Worm (Caenorhabditis elegans) whole organism, young adult: Measurements from ENCODE around the gene T26A8.3.

ENCODE experiments used
- B0019.2 ChIP-seq: fragments of 200-800 bp; sonication (Bioruptor generic); conservative IDR thresholded peaks from 2 replicates; pipeline ENCODE4 v1.3.6; 2022; ENCODE audit warnings: missing genetic modification reagents, missing genetic modification characterization, missing compliant biosample characterization
- D2030.7 ChIP-seq: fragments of 200-800 bp; sonication (Bioruptor generic); IDR thresholded peaks from 2 replicates; pipeline ENCODE4 v1.3.6; 2022; ENCODE audit warnings: missing genetic modification reagents, missing genetic modification characterization, missing compliant biosample characterization
- F10E7.11 ChIP-seq: sonication (generic microtip); optimal IDR thresholded peaks from 2 replicates; lab custom pipeline; 2017; ENCODE audit warnings: mild to moderate bottlenecking, missing genetic modification characterization, moderate library complexity, missing compliant biosample characterization
- F37B4.10 ChIP-seq: fragments of 200-800 bp; sonication (Bioruptor generic); IDR thresholded peaks from 2 replicates; pipeline ENCODE4 v1.3.6; 2022; ENCODE audit warnings: missing genetic modification characterization, missing compliant biosample characterization
- F39B2.1 ChIP-seq: fragments of 200-800 bp; sonication (Bioruptor generic); IDR thresholded peaks from 2 replicates; pipeline ENCODE4 v1.3.6; 2022; ENCODE audit warnings: missing genetic modification reagents, missing genetic modification characterization, missing compliant biosample characterization
- F52B5.7 ChIP-seq: sonication (generic microtip); optimal IDR thresholded peaks from 2 replicates; lab custom pipeline; 2016; ENCODE audit warnings: mild to moderate bottlenecking, missing genetic modification characterization, missing compliant biosample characterization
- K12H6.12 ChIP-seq: fragments of 200-800 bp; sonication (Bioruptor generic); optimal IDR thresholded peaks from 2 replicates; lab custom pipeline; 2018; ENCODE audit warnings: mild to moderate bottlenecking, missing genetic modification characterization, missing compliant biosample characterization
- T07F8.4 ChIP-seq: sonication (generic microtip); optimal IDR thresholded peaks from 2 replicates; lab custom pipeline; 2016; ENCODE audit warnings: mild to moderate bottlenecking, missing genetic modification characterization, moderate library complexity, missing compliant biosample characterization
- akir-1 ChIP-seq: fragments of 200-800 bp; sonication (Bioruptor generic); optimal IDR thresholded peaks from 2 replicates; lab custom pipeline; 2018; ENCODE audit warnings: mild to moderate bottlenecking, missing genetic modification characterization, moderate library complexity, missing compliant biosample characterization
- ama-1 ChIP-seq, 3 experiments: fragments of 150-350 bp in 1 of 3; sonication (generic microtip) in 2 of 3; optimal IDR thresholded peaks; 2 replicates each; lab custom pipeline; 2014 to 2018; ENCODE audit warnings: missing biosample characterization in 2 of 3, missing genetic modification characterization in 2 of 3, missing genetic modification reagents in 2 of 3
- aptf-3 ChIP-seq: fragments of 200-800 bp; sonication (Bioruptor generic); IDR thresholded peaks from 2 replicates; pipeline ENCODE4 v1.3.6; 2022; ENCODE audit warnings: missing genetic modification characterization, missing compliant biosample characterization
- athp-1 ChIP-seq: sonication (generic microtip); optimal IDR thresholded peaks from 2 replicates; lab custom pipeline; 2017; ENCODE audit warnings: mild to moderate bottlenecking, missing genetic modification characterization, missing compliant biosample characterization
- attf-3 ChIP-seq: fragments of 200-800 bp; sonication (Bioruptor generic); conservative IDR thresholded peaks from 2 replicates; pipeline ENCODE4 v1.3.6; 2022; ENCODE audit warnings: missing genetic modification reagents, missing genetic modification characterization, missing compliant biosample characterization
- attf-5 ChIP-seq: fragments of 200-800 bp; sonication (Bioruptor generic); optimal IDR thresholded peaks from 2 replicates; lab custom pipeline; 2018; ENCODE audit warnings: mild to moderate bottlenecking, missing genetic modification characterization, missing compliant biosample characterization
- bed-1 ChIP-seq: fragments of 200-800 bp; sonication (Bioruptor generic); IDR thresholded peaks from 2 replicates; pipeline ENCODE4 v1.3.6; 2022; ENCODE audit warnings: missing genetic modification reagents, missing genetic modification characterization, missing compliant biosample characterization
- ccch-3 ChIP-seq: fragments of 200-800 bp; sonication (Bioruptor generic); optimal IDR thresholded peaks from 2 replicates; lab custom pipeline; 2018; ENCODE audit warnings: mild to moderate bottlenecking, missing genetic modification characterization, missing compliant biosample characterization
- ceh-79 ChIP-seq: sonication (generic microtip); optimal IDR thresholded peaks from 2 replicates; lab custom pipeline; 2017; ENCODE audit warnings: mild to moderate bottlenecking, missing genetic modification characterization, missing compliant biosample characterization
- ekl-4 ChIP-seq: fragments of 200-800 bp; sonication (Bioruptor generic); IDR thresholded peaks from 2 replicates; pipeline ENCODE4 v1.3.6; 2022; ENCODE audit warnings: missing genetic modification reagents, missing genetic modification characterization, missing compliant biosample characterization
- ets-4 ChIP-seq: fragments of 200-800 bp; sonication (Bioruptor generic); optimal IDR thresholded peaks from 2 replicates; lab custom pipeline; 2018; ENCODE audit warnings: mild to moderate bottlenecking, missing genetic modification characterization, missing compliant biosample characterization
- hlh-12 ChIP-seq: sonication (generic microtip); optimal IDR thresholded peaks from 2 replicates; lab custom pipeline; 2016; ENCODE audit warnings: missing genetic modification characterization, missing compliant biosample characterization
- hlh-26 ChIP-seq: fragments of 200-800 bp; sonication (Bioruptor generic); conservative IDR thresholded peaks from 2 replicates; pipeline ENCODE4 v1.3.6; 2022; ENCODE audit warnings: missing genetic modification reagents, missing genetic modification characterization, missing compliant biosample characterization
- hmg-20 ChIP-seq: fragments of 200-800 bp; sonication (Bioruptor generic); IDR thresholded peaks from 2 replicates; pipeline ENCODE4 v1.3.6; 2022; ENCODE audit warnings: missing genetic modification reagents, missing genetic modification characterization, missing compliant biosample characterization
- hsf-1 ChIP-seq: fragments of 200-800 bp; sonication (Bioruptor generic); IDR thresholded peaks from 2 replicates; pipeline ENCODE4 v1.3.6; 2022; ENCODE audit warnings: missing genetic modification reagents, missing genetic modification characterization, missing compliant biosample characterization
- let-526 ChIP-seq: fragments of 200-800 bp; sonication (Bioruptor generic); IDR thresholded peaks from 2 replicates; pipeline ENCODE4 v1.3.6; 2022; ENCODE audit warnings: missing genetic modification reagents, missing genetic modification characterization, missing compliant biosample characterization
- lsy-27 ChIP-seq: sonication (generic microtip); optimal IDR thresholded peaks from 2 replicates; lab custom pipeline; 2017; ENCODE audit warnings: missing genetic modification characterization, mild to moderate bottlenecking, missing compliant biosample characterization, antibody characterized with exemption, missing genotype, borderline replicate concordance; ENCODE audit not compliant: insufficient read depth
- madf-6 ChIP-seq: fragments of 200-800 bp; sonication (Bioruptor generic); IDR thresholded peaks from 2 replicates; pipeline ENCODE4 v1.3.6; 2022; ENCODE audit warnings: missing genetic modification reagents, missing genetic modification characterization, missing compliant biosample characterization
- madf-8 ChIP-seq: fragments of 200-800 bp; sonication (Bioruptor generic); conservative IDR thresholded peaks from 2 replicates; pipeline ENCODE4 v1.3.6; 2022; ENCODE audit warnings: missing genetic modification reagents, missing genetic modification characterization, missing compliant biosample characterization
- mcd-1 ChIP-seq: fragments of 200-800 bp; sonication (Bioruptor generic); IDR thresholded peaks from 2 replicates; pipeline ENCODE4 v1.3.6; 2022; ENCODE audit warnings: missing genetic modification reagents, missing genetic modification characterization, missing compliant biosample characterization
- mel-28 ChIP-seq: sonication (generic microtip); optimal IDR thresholded peaks from 2 replicates; lab custom pipeline; 2016; ENCODE audit warnings: borderline replicate concordance, mild to moderate bottlenecking, missing genetic modification characterization, missing compliant biosample characterization
- mes-4 ChIP-seq: sonication (generic microtip); optimal IDR thresholded peaks from 2 replicates; lab custom pipeline; 2016; ENCODE audit warnings: missing genotype, missing genetic modification characterization, missing compliant biosample characterization
- nfyb-1 ChIP-seq: fragments of 200-800 bp; sonication (Bioruptor generic); IDR thresholded peaks from 2 replicates; pipeline ENCODE4 v1.3.6; 2022; ENCODE audit warnings: missing genetic modification reagents, missing genetic modification characterization, missing compliant biosample characterization
- nhr-27 ChIP-seq: fragments of 200-800 bp; sonication (Bioruptor generic); optimal IDR thresholded peaks from 2 replicates; lab custom pipeline; 2018; ENCODE audit warnings: mild to moderate bottlenecking, missing genetic modification characterization, moderate library complexity, missing compliant biosample characterization
- pha-4 ChIP-seq: fragments of 150-350 bp; sonication (generic microtip); optimal IDR thresholded peaks from 2 replicates; lab custom pipeline; 2014; ENCODE audit warnings: missing biosample characterization, missing genetic modification reagents, missing genetic modification characterization
- rec-8 ChIP-seq, 2 experiments: sonication (generic microtip); optimal IDR thresholded peaks; 2 replicates each; lab custom pipeline; 2016; ENCODE audit warnings: mild to moderate bottlenecking in 2 of 2, missing genetic modification characterization in 2 of 2, missing genetic modification reagents in 2 of 2, missing genotype in 2 of 2, missing biosample characterization in 1 of 2, missing compliant biosample characterization in 1 of 2, moderate library complexity in 1 of 2
- sdz-38 ChIP-seq: sonication (generic microtip); optimal IDR thresholded peaks from 2 replicates; lab custom pipeline; 2016; ENCODE audit warnings: missing genotype, missing genetic modification characterization, missing compliant biosample characterization
- sea-2 ChIP-seq: fragments of 200-800 bp; sonication (Bioruptor generic); IDR thresholded peaks from 2 replicates; pipeline ENCODE4 v1.3.6; 2022; ENCODE audit warnings: missing genetic modification characterization, missing compliant biosample characterization
- snpc-1.1 ChIP-seq: sonication (generic microtip); optimal IDR thresholded peaks from 2 replicates; lab custom pipeline; 2017; ENCODE audit warnings: missing genetic modification characterization, mild to moderate bottlenecking, missing compliant biosample characterization, antibody characterized with exemption, moderate library complexity, missing genotype, missing genetic modification reagents; ENCODE audit not compliant: insufficient read depth
- snpc-4 ChIP-seq, 5 experiments: fragments of 150-350 bp in 1 of 5; sonication (generic microtip) in 4 of 5; optimal IDR thresholded peaks; 2 replicates each; lab custom pipeline; 2014 to 2018; ENCODE audit warnings: missing genetic modification characterization in 5 of 5, missing biosample characterization in 3 of 5, antibody characterized with exemption in 2 of 5, mild to moderate bottlenecking in 2 of 5, missing compliant biosample characterization in 2 of 5, missing genotype in 2 of 5, moderate library complexity in 2 of 5, missing genetic modification reagents in 1 of 5
- unc-130 ChIP-seq: sonication (generic microtip); optimal IDR thresholded peaks from 2 replicates; lab custom pipeline; 2016; ENCODE audit warnings: missing genetic modification reagents, missing genetic modification characterization, missing compliant biosample characterization
- zfh-2 ChIP-seq: fragments of 200-800 bp; sonication (Bioruptor generic); conservative IDR thresholded peaks from 2 replicates; pipeline ENCODE4 v1.3.6; 2022; ENCODE audit warnings: missing genetic modification reagents, missing genetic modification characterization, missing compliant biosample characterization
- ztf-18 ChIP-seq: sonication (generic microtip); optimal IDR thresholded peaks from 2 replicates; lab custom pipeline; 2016; ENCODE audit warnings: missing genotype, mild to moderate bottlenecking, missing genetic modification characterization, missing compliant biosample characterization
- ztf-26 ChIP-seq: sonication (generic microtip); optimal IDR thresholded peaks from 2 replicates; lab custom pipeline; 2017; ENCODE audit warnings: missing genetic modification characterization, missing compliant biosample characterization
- ztf-3 ChIP-seq: fragments of 200-800 bp; sonication (Bioruptor generic); optimal IDR thresholded peaks from 2 replicates; lab custom pipeline; 2018; ENCODE audit warnings: mild to moderate bottlenecking, missing genetic modification characterization, missing compliant biosample characterization

Gene T26A8.3

ce11 chrIV:8432709-8433108, 6.3 kb upstream of the T26A8.3 start, which contains the start of the genes T26A8.4 and pdtf-1 (continued):
- 0 out of 2 replicates have a peak, but pooled peaks have one; percentile 26 for TF ChIP-seq sea-2 (GFP tag; lab: Robert Waterston, UW)
- TF ChIP-seq mcd-1 (GFP tag; lab: Robert Waterston, UW), result peak; percentile 83
- TF ChIP-seq nfyb-1, result peak; percentile 96
- peak; percentile 77 for TF ChIP-seq attf-3 (GFP tag; lab: Robert Waterston, UW)
- TF ChIP-seq B0019.2 (GFP tag; lab: Robert Waterston, UW), result peak; percentile 65
- no peak for TF ChIP-seq mel-28 (tag; lab: Kevin White, UChicago)

ce11 chrIV:8431567-8432458, 5.4 kb upstream of the T26A8.3 start:
- TF ChIP-seq nfyb-1 (peak; percentile 95), ets-4 (GFP tag; lab: Kevin White, UChicago) (peak; percentile 75), F52B5.7 (tag; lab: Kevin White, UChicago) (no peak), rec-8 (tag; optimal IDR thresholded peaks at IDR 0.05; lab: Kevin White, UChicago) (no peak), akir-1 (GFP tag; lab: Kevin White, UChicago) (no peak), nhr-27 (tag; lab: Kevin White, UChicago) (no peak), mes-4 (tag; lab: Kevin White, UChicago) (no peak), snpc-1.1 (tag; lab: Kevin White, UChicago) (peak; percentile 1), T07F8.4 (tag; lab: Kevin White, UChicago) (no peak), hsf-1 (GFP tag; lab: Robert Waterston, UW) (0 out of 2 replicates have a peak, but pooled peaks have one; percentile 39), F37B4.10 (GFP tag; lab: Robert Waterston, UW) (no peak), D2030.7 (GFP tag; lab: Robert Waterston, UW) (no peak), hlh-12 (tag; lab: Kevin White, UChicago) (no peak), athp-1 (tag; lab: Kevin White, UChicago) (peak; percentile 55), ztf-26 (tag; lab: Kevin White, UChicago) (peak; percentile 44), madf-6 (GFP tag; lab: Robert Waterston, UW) (peak; percentile 56), sdz-38 (tag; lab: Kevin White, UChicago) (no peak), bed-1 (no peak), hlh-26 (GFP tag; lab: Robert Waterston, UW) (no peak), F39B2.1 (0 out of 2 replicates have a peak, but pooled peaks have one; percentile 34), ekl-4 (peak; percentile 43; the same call in 1 of the 2 replicates), pha-4 (tag; lab: Kevin White, UChicago) (no peak), ccch-3 (GFP tag; lab: Kevin White, UChicago) (no peak), let-526 (GFP tag; lab: Robert Waterston, UW) (peak; percentile 62; the same call in 1 of the 2 replicates), F10E7.11 (tag; lab: Kevin White, UChicago) (no peak), aptf-3 (GFP tag; lab: Robert Waterston, UW) (no peak), K12H6.12 (tag; lab: Kevin White, UChicago) (peak; percentile 15), hmg-20 (GFP tag; lab: Robert Waterston, UW) (peak; percentile 77), unc-130 (GFP tag; lab: Kevin White, UChicago) (no peak), attf-5 (GFP tag; lab: Kevin White, UChicago) (peak; percentile 52), madf-8 (GFP tag; lab: Robert Waterston, UW) (no peak), lsy-27 (no peak), ama-1 (optimal IDR thresholded peaks at IDR 0.05; lab: Kevin White, UChicago) (peak; percentile 90), ama-1 (GFP tag; optimal IDR thresholded peaks at IDR 0.05; lab: Kevin White, UChicago) (peak; percentile 17 to 82), ztf-3 (GFP tag; lab: Kevin White, UChicago) (no peak), ztf-18 (tag; lab: Kevin White, UChicago) (no peak), zfh-2 (GFP tag; lab: Robert Waterston, UW) (no peak), snpc-4 (GFP tag; optimal IDR thresholded peaks at IDR 0.05; lab: Kevin White, UChicago) (no peak), snpc-4 (tag; optimal IDR thresholded peaks at IDR 0.05; lab: Kevin White, UChicago) (peak in 3 of 4 experiments; percentile 33 to 77 (median 76)), ceh-79 (tag; lab: Kevin White, UChicago) (no peak)
